Worm (Caenorhabditis elegans): ENCODE results near the gene Y46D2A.2.

Gene Y46D2A.2

ce11 chrII:3322257-3322656, 822 bp downstream of the Y46D2A.2 start, which contains the start of gene Y46D2A.1:
Y46D2A.1 (plus strand) TSS chrII:3322557.
- TF ChIP-seq lin-32 (GFP tag; optimal IDR thresholded peaks at IDR 0.05) = no peak
- TF ChIP-seq ztf-11 (tag; optimal IDR thresholded peaks at IDR 0.05) = no peak
- no peak for TF ChIP-seq sem-2 (GFP tag; optimal IDR thresholded peaks at IDR 0.05)
- no peak for TF ChIP-seq ceh-83 (GFP tag; optimal IDR thresholded peaks at IDR 0.05)
- no peak for TF ChIP-seq unc-62 (GFP tag; optimal IDR thresholded peaks at IDR 0.05)
- no peak for TF ChIP-seq mls-2 (tag; optimal IDR thresholded peaks at IDR 0.05)
- TF ChIP-seq tbx-8 (GFP tag; optimal IDR thresholded peaks at IDR 0.05) = no peak
- no peak for TF ChIP-seq nhr-237 (tag; optimal IDR thresholded peaks at IDR 0.05)
- TF ChIP-seq zip-8 (tag; optimal IDR thresholded peaks at IDR 0.05) = no peak
- no peak for TF ChIP-seq mab-5 (tag; optimal IDR thresholded peaks at IDR 0.05)
- TF ChIP-seq bed-3 (GFP tag; optimal IDR thresholded peaks at IDR 0.05) = no peak
- TF ChIP-seq elt-3 (tag; optimal IDR thresholded peaks at IDR 0.05) = no peak
- no peak for TF ChIP-seq snpc-4 (tag; optimal IDR thresholded peaks at IDR 0.05)
- TF ChIP-seq sptf-1 (tag; optimal IDR thresholded peaks at IDR 0.05) = no peak
- TF ChIP-seq nhr-2 (tag; optimal IDR thresholded peaks at IDR 0.05) = no peak
- no peak for TF ChIP-seq ces-1 (GFP tag; optimal IDR thresholded peaks at IDR 0.05)
- no peak for TF ChIP-seq nhr-12 (tag; optimal IDR thresholded peaks at IDR 0.05)
- no peak for TF ChIP-seq nhr-28 (tag; optimal IDR thresholded peaks at IDR 0.05)
- no peak for TF ChIP-seq elt-1 (tag; optimal IDR thresholded peaks at IDR 0.05; ENCODE audit: borderline replicate concordance, insufficient read depth)
- TF ChIP-seq hlh-1 (tag; optimal IDR thresholded peaks at IDR 0.05) = no peak

ce11 chrII:3318839-3319238, 4.2 kb downstream of the Y46D2A.2 start:
- TF ChIP-seq sptf-1 (tag; optimal IDR thresholded peaks at IDR 0.05) (no peak), ceh-43 (GFP tag; optimal IDR thresholded peaks at IDR 0.05) (no peak), mep-1 (tag; optimal IDR thresholded peaks at IDR 0.05) (no peak), snpc-4 (tag; optimal IDR thresholded peaks at IDR 0.05) (no peak)

DNA sequence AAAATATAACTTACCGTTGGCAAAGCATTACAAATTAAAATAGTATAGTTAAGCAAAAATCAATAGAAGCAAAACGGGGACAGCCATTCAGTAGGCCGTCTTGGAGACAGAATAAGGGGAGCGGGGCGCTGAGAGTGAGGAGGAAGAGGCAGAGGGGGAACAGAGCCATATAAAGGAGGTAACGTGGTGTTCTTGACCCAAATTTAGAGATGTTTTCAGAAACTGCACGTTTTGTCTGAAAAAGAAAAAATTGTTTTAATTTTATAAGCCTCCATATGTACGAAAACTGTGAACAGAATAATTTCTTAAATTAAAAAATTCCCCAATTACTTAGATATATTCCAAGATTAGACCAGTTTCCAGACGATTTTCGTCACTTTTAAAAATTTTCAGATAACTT, 9.6 kb downstream of the Y46D2A.2 start, which contains the start of gene F39E9.6:
F39E9.6 (minus strand) TSS at position 101 of the 400 bp plus-strand sequence.
- TF ChIP-seq tbx-8 (GFP tag; optimal IDR thresholded peaks at IDR 0.05) (no peak), mls-2 (tag; optimal IDR thresholded peaks at IDR 0.05) (no peak), bed-3 (GFP tag; optimal IDR thresholded peaks at IDR 0.05) (no peak)

ce11 chrII:3310957-3311657, 12.0 kb downstream of the Y46D2A.2 start:
- TF ChIP-seq ham-2 (GFP tag; optimal IDR thresholded peaks at IDR 0.05) (no peak), ces-1 (GFP tag; optimal IDR thresholded peaks at IDR 0.05) (no peak), zip-8 (tag; optimal IDR thresholded peaks at IDR 0.05) (no peak), mep-1 (tag; optimal IDR thresholded peaks at IDR 0.05) (no peak), hlh-1 (tag; optimal IDR thresholded peaks at IDR 0.05) (peak; percentile 72), unc-120 (tag; optimal IDR thresholded peaks at IDR 0.05; ENCODE audit: poor library complexity, severe bottlenecking) (peak; percentile 4), lin-32 (GFP tag; optimal IDR thresholded peaks at IDR 0.05) (no peak)

- TF ChIP-seq zip-8 (tag; optimal IDR thresholded peaks at IDR 0.05) (peak; percentile 80), cnd-1 (tag; optimal IDR thresholded peaks at IDR 0.05) (peak; percentile 60), lin-32 (GFP tag; optimal IDR thresholded peaks at IDR 0.05) (peak; percentile 44)
Observed at ce11 chrII:3309963-3310362, 13.1 kb downstream of the Y46D2A.2 start.

DNA sequence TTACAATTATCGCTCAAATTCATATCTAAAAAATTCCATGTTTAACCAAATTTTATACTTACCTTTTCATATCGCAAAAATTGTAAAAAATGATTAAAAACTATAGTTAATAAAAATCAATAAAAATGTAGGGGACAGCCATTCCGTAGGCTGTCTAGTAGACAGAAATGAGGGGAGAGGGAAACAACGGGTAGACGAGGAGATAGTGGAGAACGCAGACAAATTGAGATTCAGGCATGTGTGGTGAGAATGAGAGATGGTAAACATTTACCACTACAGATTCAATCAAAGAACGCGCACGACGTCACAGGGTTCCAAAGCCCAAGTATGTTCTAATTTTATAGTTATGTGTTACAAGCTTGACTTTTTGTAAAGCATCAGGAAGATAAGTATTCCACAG, 19.5 kb downstream of the Y46D2A.2 start:
- TF ChIP-seq pha-4 (tag; optimal IDR thresholded peaks at IDR 0.05) (peak; percentile 21), cnd-1 (tag; optimal IDR thresholded peaks at IDR 0.05) (no peak), ces-1 (GFP tag; optimal IDR thresholded peaks at IDR 0.05) (peak; percentile 45), tbx-8 (GFP tag; optimal IDR thresholded peaks at IDR 0.05) (no peak)

DNA sequence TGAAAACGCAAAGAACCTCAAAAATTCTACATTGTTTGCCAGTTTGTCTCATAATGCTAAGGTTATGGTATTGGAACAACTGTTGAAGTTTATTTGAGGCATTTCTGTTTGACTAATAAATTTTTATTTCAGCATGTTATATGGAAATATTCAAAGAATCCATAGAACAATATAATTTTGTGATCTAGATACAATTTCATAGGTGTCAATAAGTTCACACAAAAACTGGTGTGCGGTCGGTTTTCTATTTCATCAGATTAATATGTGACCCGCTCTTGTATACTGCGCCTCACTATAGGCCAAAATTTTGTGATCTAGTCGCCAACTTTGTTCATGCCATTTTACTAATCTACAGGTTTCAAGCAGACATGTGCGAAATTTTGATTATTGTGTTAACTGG, 23.6 kb downstream of the Y46D2A.2 start, which contains the start of gene btb-22:
btb-22 (plus strand) TSS at position 301 of the 400 bp plus-strand sequence.
- TF ChIP-seq sptf-1 (tag; optimal IDR thresholded peaks at IDR 0.05) (no peak), tbx-8 (GFP tag; optimal IDR thresholded peaks at IDR 0.05) (no peak)

Data from whole organism, mixed stage, embryonic.